Worm (Caenorhabditis elegans): ENCODE results near the gene C33H5.16.

- no peak for TF ChIP-seq lin-32 (GFP tag; optimal IDR thresholded peaks at IDR 0.05)
- TF ChIP-seq mab-5 (tag; optimal IDR thresholded peaks at IDR 0.05): no peak
- no peak for TF ChIP-seq ceh-39 (tag; optimal IDR thresholded peaks at IDR 0.05)
- TF ChIP-seq nhr-237 (tag; optimal IDR thresholded peaks at IDR 0.05): no peak
- TF ChIP-seq unc-120 (tag; optimal IDR thresholded peaks at IDR 0.05; ENCODE audit: poor library complexity, severe bottlenecking): no peak
- TF ChIP-seq lin-13 (tag; optimal IDR thresholded peaks at IDR 0.05): no peak
- no peak for TF ChIP-seq unc-62 (GFP tag; optimal IDR thresholded peaks at IDR 0.05)
- no peak for TF ChIP-seq unc-39 (tag; optimal IDR thresholded peaks at IDR 0.05)
- TF ChIP-seq elt-3 (tag; optimal IDR thresholded peaks at IDR 0.05): no peak
- no peak for TF ChIP-seq ham-2 (GFP tag; optimal IDR thresholded peaks at IDR 0.05)
These were observed 27.4 kb downstream of the C33H5.16 start, which contains the start of gene swd-2.1 for ce11 chrIV:7775725-7776124.
